Fruit fly (Drosophila melanogaster): Measurements from ENCODE around the gene CG12605.
A peak's percentile ranks its signal among the peaks of the same experiment; 100 is the strongest.

The CG12605 gene

dm6 chr3L:3977622-3978355 lies 13.2 kb upstream of the CG12605 start (continued):
- TF ChIP-seq Sin3A (optimal IDR thresholded peaks at IDR 0.05) = no peak
- TF ChIP-seq Lpt (GFP tag; optimal IDR thresholded peaks at IDR 0.05) = no peak
- TF ChIP-seq pfk (GFP tag; optimal IDR thresholded peaks at IDR 0.05) = no peak
- TF ChIP-seq CG12942 (GFP tag; optimal IDR thresholded peaks at IDR 0.05) = no peak
- no peak for TF ChIP-seq Sox102F (GFP tag; optimal IDR thresholded peaks at IDR 0.05)
- TF ChIP-seq CG10959 (GFP tag; IDR thresholded peaks at IDR 0.05) = peak; percentile 63
- TF ChIP-seq fd64A (GFP tag; optimal IDR thresholded peaks at IDR 0.05) = no peak
- TF ChIP-seq CG4820 (GFP tag; optimal IDR thresholded peaks at IDR 0.05) = peak; percentile 12
- no peak for TF ChIP-seq CG8359 (GFP tag; optimal IDR thresholded peaks at IDR 0.05; ENCODE audit: borderline replicate concordance)
- peak; percentile 48 for TF ChIP-seq CG8924 (tag; optimal IDR thresholded peaks at IDR 0.05)
- TF ChIP-seq MBD-R2 (GFP tag; IDR thresholded peaks at IDR 0.05) = no peak
- no peak for TF ChIP-seq CG30020 (tag; optimal IDR thresholded peaks at IDR 0.05)
- TF ChIP-seq caup (GFP tag; optimal IDR thresholded peaks at IDR 0.05; ENCODE audit: severe bottlenecking) = no peak
- no peak for TF ChIP-seq CG13296 (GFP tag; optimal IDR thresholded peaks at IDR 0.05)
- no peak for TF ChIP-seq Dbx (GFP tag; IDR thresholded peaks at IDR 0.05)
- TF ChIP-seq CrebB (tag; optimal IDR thresholded peaks at IDR 0.05) = no peak
- TF ChIP-seq ssp (GFP tag; IDR thresholded peaks at IDR 0.05) = no peak
- TF ChIP-seq CG10979 (tag; optimal IDR thresholded peaks at IDR 0.05) = peak; percentile 76
- TF ChIP-seq Hmr (GFP tag; optimal IDR thresholded peaks at IDR 0.05) = no peak
- peak; percentile 51 for TF ChIP-seq D19A (tag; optimal IDR thresholded peaks at IDR 0.05)
- TF ChIP-seq CG7745 (tag; optimal IDR thresholded peaks at IDR 0.05) = no peak
- peak; percentile 90 for TF ChIP-seq dmrt11E (tag; optimal IDR thresholded peaks at IDR 0.05)
- no peak for TF ChIP-seq E2f2 (GFP tag; IDR thresholded peaks at IDR 0.05)
- TF ChIP-seq E2f1 (GFP tag; IDR thresholded peaks at IDR 0.05) = no peak
- TF ChIP-seq repo (GFP tag; optimal IDR thresholded peaks at IDR 0.05) = no peak
- no peak for TF ChIP-seq Med (GFP tag)
- TF ChIP-seq Ssrp (tag; optimal IDR thresholded peaks at IDR 0.05) = peak; percentile 39
- TF ChIP-seq Ptx1 (GFP tag; IDR thresholded peaks at IDR 0.05) = no peak
- no peak for TF ChIP-seq zen2 (GFP tag; IDR thresholded peaks at IDR 0.05; ENCODE audit: partially characterized antibody)
- peak; percentile 40 for TF ChIP-seq CG7839 (tag; optimal IDR thresholded peaks at IDR 0.05)
- no peak for TF ChIP-seq eve (GFP tag; optimal IDR thresholded peaks at IDR 0.05)
- no peak for TF ChIP-seq Trl (optimal IDR thresholded peaks at IDR 0.05)
- no peak for TF ChIP-seq Trl (GFP tag; optimal IDR thresholded peaks at IDR 0.05)
- TF ChIP-seq jing (GFP tag; optimal IDR thresholded peaks at IDR 0.05) = no peak
- TF ChIP-seq CG14667 (GFP tag; IDR thresholded peaks at IDR 0.05) = no peak
- TF ChIP-seq slp2 (GFP tag; optimal IDR thresholded peaks at IDR 0.05) = no peak
- TF ChIP-seq kni (GFP tag; optimal IDR thresholded peaks at IDR 0.05) = peak; percentile 9
- TF ChIP-seq YL-1 (GFP tag; optimal IDR thresholded peaks at IDR 0.05) = no peak
- TF ChIP-seq CG13894 (tag; optimal IDR thresholded peaks at IDR 0.05) = no peak
- TF ChIP-seq zen (tag; optimal IDR thresholded peaks at IDR 0.05) = peak; percentile 90
- no peak for TF ChIP-seq CG32767 (GFP tag; IDR thresholded peaks at IDR 0.05)
- TF ChIP-seq Doc2 (GFP tag; IDR thresholded peaks at IDR 0.05) = no peak
- no peak for TF ChIP-seq D19B (GFP tag; optimal IDR thresholded peaks at IDR 0.05)
- TF ChIP-seq gcm (GFP tag; optimal IDR thresholded peaks at IDR 0.05) = peak; percentile 19
- TF ChIP-seq CG6272 (GFP tag; IDR thresholded peaks at IDR 0.05) = no peak
- TF ChIP-seq Oaz (GFP tag; IDR thresholded peaks at IDR 0.05) = no peak
- TF ChIP-seq Mes4 (GFP tag; optimal IDR thresholded peaks at IDR 0.05) = no peak
- no peak for TF ChIP-seq Neu2 (GFP tag; optimal IDR thresholded peaks at IDR 0.05; ENCODE audit: borderline replicate concordance)
- no peak for TF ChIP-seq CG3995 (GFP tag; optimal IDR thresholded peaks at IDR 0.05)
- peak; percentile 87 for TF ChIP-seq CG15696 (tag; optimal IDR thresholded peaks at IDR 0.05)
- TF ChIP-seq stwl (tag; optimal IDR thresholded peaks at IDR 0.05) = peak; percentile 27
